Worm (Caenorhabditis elegans): ENCODE results near the gene lact-8.

lact-8 gene

ce11 chrV:11075209-11076027 is 18.0 kb downstream of the lact-8 start (continued):
- TF ChIP-seq Y53F4B.3 (GFP tag; IDR thresholded peaks at IDR 0.05) (no peak), attf-5 (GFP tag; optimal IDR thresholded peaks at IDR 0.05) (peak; percentile 29), B0261.1 (tag; optimal IDR thresholded peaks at IDR 0.05) (no peak), F39B2.1 (GFP tag; IDR thresholded peaks at IDR 0.05) (no peak), zim-3 (tag; optimal IDR thresholded peaks at IDR 0.05) (no peak), ztf-3 (GFP tag; optimal IDR thresholded peaks at IDR 0.05) (no peak), dox-1 (GFP tag; IDR thresholded peaks at IDR 0.05) (no peak), hmg-20 (GFP tag; IDR thresholded peaks at IDR 0.05) (no peak), F49E8.2 (tag; optimal IDR thresholded peaks at IDR 0.05; ENCODE audit: insufficient read depth) (no peak), mxl-1 (tag; optimal IDR thresholded peaks at IDR 0.05) (no peak), mes-4 (tag; optimal IDR thresholded peaks at IDR 0.05) (no peak), nfya-1 (tag; optimal IDR thresholded peaks at IDR 0.05; ENCODE audit: borderline replicate concordance, insufficient read depth) (no peak), F33H1.4 (GFP tag; IDR thresholded peaks at IDR 0.05) (no peak), lin-54 (GFP tag; optimal IDR thresholded peaks at IDR 0.05) (no peak), ztf-6 (GFP tag; IDR thresholded peaks at IDR 0.05) (no peak), F37B4.10 (GFP tag; IDR thresholded peaks at IDR 0.05) (no peak), snpc-1.1 (tag; optimal IDR thresholded peaks at IDR 0.05; ENCODE audit: insufficient read depth) (no peak), ceh-40 (GFP tag; IDR thresholded peaks at IDR 0.05) (0 out of 2 replicates have a peak, but pooled peaks have one; percentile 6), lin-40 (tag; optimal IDR thresholded peaks at IDR 0.05) (no peak), F10E7.11 (tag; optimal IDR thresholded peaks at IDR 0.05) (no peak), ceh-79 (tag; optimal IDR thresholded peaks at IDR 0.05) (no peak), ceh-91 (GFP tag; IDR thresholded peaks at IDR 0.05) (no peak)

DNA sequence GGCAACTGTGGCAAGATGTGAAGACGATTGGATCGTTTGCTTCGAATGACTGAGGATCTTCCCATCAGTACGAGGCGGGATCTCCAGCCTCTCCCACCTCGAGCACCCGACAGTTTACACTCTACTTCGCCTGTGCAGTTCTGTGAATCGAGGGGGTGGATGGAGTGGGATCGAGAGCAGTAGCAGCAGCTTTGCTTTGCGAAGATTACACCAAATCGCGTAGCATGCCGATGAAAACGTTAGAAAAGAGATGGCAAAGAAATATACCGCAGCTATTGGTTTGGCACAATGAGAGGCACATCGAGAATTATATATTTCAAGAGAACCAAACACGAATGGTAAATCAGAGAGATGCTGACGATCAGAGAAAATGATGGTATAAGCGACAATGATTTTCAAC is 19.0 kb downstream of the lact-8 start, which contains the start of gene act-3:
act-3 (minus strand) TSS at position 51 of the 400 bp plus-strand sequence.
- TF ChIP-seq chd-7 (tag; optimal IDR thresholded peaks at IDR 0.05), result peak; percentile 7
- TF ChIP-seq ztf-22 (GFP tag; optimal IDR thresholded peaks at IDR 0.05), result no peak
- TF ChIP-seq sptf-2 (GFP tag; optimal IDR thresholded peaks at IDR 0.05), result no peak
- TF ChIP-seq F55B11.4 (tag; optimal IDR thresholded peaks at IDR 0.05; ENCODE audit: borderline replicate concordance, insufficient read depth), result no peak
- peak; percentile 8 for TF ChIP-seq repo-1 (tag; optimal IDR thresholded peaks at IDR 0.05)
- no peak for TF ChIP-seq hlh-12 (tag; optimal IDR thresholded peaks at IDR 0.05)
- TF ChIP-seq K11D2.4 (GFP tag; IDR thresholded peaks at IDR 0.05), result no peak
- TF ChIP-seq pbrm-1 (GFP tag; IDR thresholded peaks at IDR 0.05), result 0 out of 2 replicates have a peak, but pooled peaks have one; percentile 24
- TF ChIP-seq nfya-2 (GFP tag; IDR thresholded peaks at IDR 0.05), result no peak

DNA sequence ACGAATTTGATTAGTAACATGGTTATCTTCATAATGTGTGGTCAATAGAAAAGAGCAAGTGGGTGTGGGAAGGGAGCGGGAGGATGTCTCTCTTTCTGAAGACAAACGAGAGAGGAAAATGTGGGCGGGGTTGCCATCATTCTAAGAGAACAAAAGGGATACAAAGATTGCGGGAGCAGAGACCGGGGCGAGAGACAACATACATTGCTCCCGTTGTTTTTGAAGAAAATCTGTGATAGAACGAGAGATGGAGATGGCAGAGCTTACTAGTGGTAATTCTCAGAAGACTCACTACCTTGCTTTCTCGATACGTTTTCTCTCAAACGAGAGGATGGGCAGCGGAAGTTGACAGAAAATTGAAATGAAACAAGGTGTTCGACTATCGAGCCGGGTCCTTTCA is 20.1 kb downstream of the lact-8 start:
- no peak for TF ChIP-seq mcd-1 (GFP tag; IDR thresholded peaks at IDR 0.05)
- no peak for TF ChIP-seq B0261.1 (tag; optimal IDR thresholded peaks at IDR 0.05)
- TF ChIP-seq lin-54 (GFP tag; optimal IDR thresholded peaks at IDR 0.05), result no peak
- TF ChIP-seq Y67H2A.10 (GFP tag; conservative IDR thresholded peaks at IDR 0.05), result no peak
- no peak for TF ChIP-seq ceh-100 (GFP tag; IDR thresholded peaks at IDR 0.05)
- no peak for TF ChIP-seq sptf-2 (GFP tag; optimal IDR thresholded peaks at IDR 0.05)
- no peak for TF ChIP-seq nhr-120 (GFP tag; IDR thresholded peaks at IDR 0.05)
- no peak for TF ChIP-seq K12H6.12 (tag; optimal IDR thresholded peaks at IDR 0.05)
- TF ChIP-seq ztf-26 (tag; optimal IDR thresholded peaks at IDR 0.05), result no peak
